Comparison of ENCODE assay signal across 1 fruit fly cellular context in genomic region chr3R:4713775-4714360, dm6.
A peak's percentile ranks its signal among the peaks of the same experiment; 100 is the strongest.
TF ChIP-seq lines count a peak whose summit lies in the region.

Gene eIF3f1 (minus strand): TSS chr3R:4714182.

TF ChIP-seq in whole organism, embryonic, 481 proteins besides CTCF, POLR2A, EP300 and RAD21 (continued from another document):
- no peak for TF ChIP-seq lov (optimal IDR thresholded peaks at IDR 0.05; lab: Kevin White, UChicago)
- TF ChIP-seq lov (GFP tag; IDR thresholded peaks at IDR 0.05; lab: Robert Waterston, UW), result no peak
- TF ChIP-seq CG15011 (GFP tag; optimal IDR thresholded peaks at IDR 0.05; lab: Kevin White, UChicago), result no peak
- TF ChIP-seq zfh1 (GFP tag; IDR thresholded peaks at IDR 0.05; lab: Robert Waterston, UW), result no peak
- TF ChIP-seq Hsf (GFP tag; optimal IDR thresholded peaks at IDR 0.05; lab: Kevin White, UChicago), result no peak
- no peak for TF ChIP-seq fd64A (GFP tag; optimal IDR thresholded peaks at IDR 0.05; lab: Kevin White, UChicago)
- TF ChIP-seq da (GFP tag; optimal IDR thresholded peaks at IDR 0.05; lab: Kevin White, UChicago), result no peak
- no peak for TF ChIP-seq CG11560 (tag; IDR thresholded peaks at IDR 0.05; lab: Robert Waterston, UW)
- TF ChIP-seq H2.0 (GFP tag; IDR thresholded peaks at IDR 0.05; lab: Robert Waterston, UW), result no peak
- TF ChIP-seq sug (tag; optimal IDR thresholded peaks at IDR 0.05; lab: Kevin White, UChicago), result peak; percentile 62
- peak; percentile 80 for TF ChIP-seq CG1603 (tag; optimal IDR thresholded peaks at IDR 0.05; lab: Kevin White, UChicago)
- no peak for TF ChIP-seq CG10543 (GFP tag; optimal IDR thresholded peaks at IDR 0.05; lab: Kevin White, UChicago)
- TF ChIP-seq CG31441 (GFP tag; IDR thresholded peaks at IDR 0.05; lab: Robert Waterston, UW), result no peak
- TF ChIP-seq CG1832 (GFP tag; optimal IDR thresholded peaks at IDR 0.05; lab: Kevin White, UChicago), result no peak
- peak; percentile 47 for TF ChIP-seq CG9797 (GFP tag; optimal IDR thresholded peaks at IDR 0.05; lab: Kevin White, UChicago)
- TF ChIP-seq CG15479 (GFP tag; optimal IDR thresholded peaks at IDR 0.05; lab: Kevin White, UChicago), result no peak
- peak; percentile 40; the same call in 1 of the 2 replicates for TF ChIP-seq Atf6 (GFP tag; IDR thresholded peaks at IDR 0.05; lab: Robert Waterston, UW)
- TF ChIP-seq ssp (GFP tag; IDR thresholded peaks at IDR 0.05; lab: Robert Waterston, UW), result no peak
- 0 out of 3 replicates have a peak, but pooled peaks have one; percentile 25 for TF ChIP-seq tgo (GFP tag; IDR thresholded peaks at IDR 0.05; lab: Robert Waterston, UW)
- TF ChIP-seq pan (optimal IDR thresholded peaks at IDR 0.05; lab: Kevin White, UChicago), result no peak
- TF ChIP-seq pan (GFP tag; optimal IDR thresholded peaks at IDR 0.05 in 1 of 2, IDR thresholded peaks at IDR 0.05 in 1 of 2), result no peak
- no peak for TF ChIP-seq D (optimal IDR thresholded peaks at IDR 0.05; lab: Kevin White, UChicago)
- no peak for TF ChIP-seq D (GFP tag; optimal IDR thresholded peaks at IDR 0.05; lab: Kevin White, UChicago)
